Worm (Caenorhabditis elegans): Measurements from ENCODE around the gene pqn-8.

The pqn-8 gene

ce11 chrIII:9988352-9988751 lies 9.4 kb downstream of the pqn-8 start, which contains the start of gene C05B5.1:
C05B5.1 (minus strand) TSS chrIII:9988452.
- TF ChIP-seq ceh-36 (tag; optimal IDR thresholded peaks at IDR 0.05), result no peak
- no peak for TF ChIP-seq ceh-13 (GFP tag; optimal IDR thresholded peaks at IDR 0.05)
- TF ChIP-seq aly-1 (tag; optimal IDR thresholded peaks at IDR 0.05), result no peak
- TF ChIP-seq scrt-1 (GFP tag; IDR thresholded peaks at IDR 0.05), result no peak
- no peak for TF ChIP-seq hmg-4 (GFP tag; optimal IDR thresholded peaks at IDR 0.05)
- TF ChIP-seq F13C5.2 (tag; optimal IDR thresholded peaks at IDR 0.05), result no peak

- TF ChIP-seq tbx-11 (GFP tag; IDR thresholded peaks at IDR 0.05) (no peak), hmbx-1 (tag; optimal IDR thresholded peaks at IDR 0.05) (no peak), aly-1 (tag; optimal IDR thresholded peaks at IDR 0.05) (no peak), tra-4 (tag; optimal IDR thresholded peaks at IDR 0.05) (no peak), hnd-1 (tag; optimal IDR thresholded peaks at IDR 0.05) (no peak), B0310.2 (tag; optimal IDR thresholded peaks at IDR 0.05) (no peak), ceh-13 (GFP tag; optimal IDR thresholded peaks at IDR 0.05) (no peak), tbx-37 (GFP tag; conservative IDR thresholded peaks at IDR 0.05) (no peak), scrt-1 (GFP tag; IDR thresholded peaks at IDR 0.05) (no peak), ama-1 (optimal IDR thresholded peaks at IDR 0.05) (no peak), sea-1 (GFP tag; conservative IDR thresholded peaks at IDR 0.05) (no peak), pes-1 (GFP tag; IDR thresholded peaks at IDR 0.05) (no peak), ceh-36 (tag; optimal IDR thresholded peaks at IDR 0.05) (no peak)
Measured at ce11 chrIII:9986827-9987429, 10.9 kb downstream of the pqn-8 start, which contains the start of gene C05B5.12. C05B5.12 (plus strand) TSS chrIII:9987379.

ce11 chrIII:9985542-9985941 lies 12.2 kb downstream of the pqn-8 start:
- no peak for TF ChIP-seq pes-1 (GFP tag; IDR thresholded peaks at IDR 0.05)
- no peak for TF ChIP-seq ceh-13 (GFP tag; optimal IDR thresholded peaks at IDR 0.05)
- TF ChIP-seq B0310.2 (tag; optimal IDR thresholded peaks at IDR 0.05), result no peak
- TF ChIP-seq flt-1 (GFP tag; IDR thresholded peaks at IDR 0.05), result no peak
- TF ChIP-seq sea-1 (GFP tag; conservative IDR thresholded peaks at IDR 0.05), result no peak
- no peak for TF ChIP-seq ama-1 (optimal IDR thresholded peaks at IDR 0.05)
- TF ChIP-seq aly-1 (tag; optimal IDR thresholded peaks at IDR 0.05), result no peak
- no peak for TF ChIP-seq scrt-1 (GFP tag; IDR thresholded peaks at IDR 0.05)

ce11 chrIII:9984604-9985003 lies 13.2 kb downstream of the pqn-8 start:
- TF ChIP-seq pes-1 (GFP tag; IDR thresholded peaks at IDR 0.05), result no peak
- no peak for TF ChIP-seq ets-7 (tag; optimal IDR thresholded peaks at IDR 0.05)
- no peak for TF ChIP-seq sea-1 (GFP tag; conservative IDR thresholded peaks at IDR 0.05)
- TF ChIP-seq ceh-36 (tag; optimal IDR thresholded peaks at IDR 0.05), result no peak
- TF ChIP-seq hmg-4 (GFP tag; optimal IDR thresholded peaks at IDR 0.05), result no peak
- no peak for TF ChIP-seq tbx-11 (GFP tag; IDR thresholded peaks at IDR 0.05)
- TF ChIP-seq hmbx-1 (tag; optimal IDR thresholded peaks at IDR 0.05), result no peak
- no peak for TF ChIP-seq flt-1 (GFP tag; IDR thresholded peaks at IDR 0.05)

DNA sequence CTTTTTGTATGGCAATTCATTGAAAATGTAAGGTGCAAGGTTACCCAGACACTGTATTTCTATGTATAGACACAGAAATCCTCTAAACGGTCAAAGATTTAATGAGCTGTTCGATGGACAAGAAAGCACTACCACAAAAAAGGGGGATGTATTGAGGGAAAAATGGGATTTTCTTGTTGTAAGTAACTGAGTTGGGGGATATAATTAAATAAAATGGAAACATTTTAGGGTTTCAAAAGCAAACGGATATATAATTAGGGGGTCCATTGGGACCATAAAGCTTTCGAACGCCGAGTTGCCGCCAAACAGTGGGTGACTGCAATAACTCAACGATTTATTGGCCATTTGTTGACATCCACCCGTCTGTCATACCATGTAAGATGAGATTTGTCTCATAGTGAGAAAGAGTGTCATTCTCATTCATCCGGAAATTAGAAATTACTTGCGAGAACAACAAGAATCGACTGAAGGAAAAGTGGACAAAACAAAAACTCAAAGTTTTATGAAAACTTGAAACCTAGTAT lies 15.6 kb downstream of the pqn-8 start:
- TF ChIP-seq B0310.2 (tag; optimal IDR thresholded peaks at IDR 0.05) (no peak), hnd-1 (tag; optimal IDR thresholded peaks at IDR 0.05) (no peak), scrt-1 (GFP tag; IDR thresholded peaks at IDR 0.05) (no peak), hmbx-1 (tag; optimal IDR thresholded peaks at IDR 0.05) (no peak), aly-1 (tag; optimal IDR thresholded peaks at IDR 0.05) (no peak), sea-1 (GFP tag; conservative IDR thresholded peaks at IDR 0.05) (no peak)

DNA sequence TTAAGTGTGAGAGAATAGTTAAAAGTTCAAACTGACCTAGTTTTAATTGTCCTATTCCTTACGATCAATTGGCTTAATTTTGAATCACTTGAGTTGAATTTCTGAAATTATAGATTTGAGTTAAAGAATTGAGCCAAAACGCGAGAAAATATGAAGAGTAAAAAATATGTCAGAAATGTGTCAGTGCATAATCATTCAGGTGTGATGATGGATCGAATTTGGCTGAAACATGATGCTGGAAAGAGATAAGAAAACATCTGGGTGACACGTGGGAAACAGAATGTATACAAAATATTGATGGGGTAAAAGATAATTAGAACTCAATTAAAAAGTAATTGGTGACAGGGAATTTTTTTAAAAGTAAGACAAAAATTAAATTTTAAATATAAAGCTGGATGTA lies 24.0 kb downstream of the pqn-8 start, which contains the start of gene R10E12.2:
Gene R10E12.2, minus strand, starts transcription at position 101 of the 400 bp plus-strand sequence.
- TF ChIP-seq hnd-1 (tag; optimal IDR thresholded peaks at IDR 0.05) (no peak), ets-7 (tag; optimal IDR thresholded peaks at IDR 0.05) (no peak), tra-4 (tag; optimal IDR thresholded peaks at IDR 0.05) (no peak), F13C5.2 (tag; optimal IDR thresholded peaks at IDR 0.05) (no peak), sea-1 (GFP tag; conservative IDR thresholded peaks at IDR 0.05) (no peak), hmg-4 (GFP tag; optimal IDR thresholded peaks at IDR 0.05) (no peak), tbx-11 (GFP tag; IDR thresholded peaks at IDR 0.05) (no peak), tbx-37 (GFP tag; conservative IDR thresholded peaks at IDR 0.05) (no peak), aly-1 (tag; optimal IDR thresholded peaks at IDR 0.05) (no peak), ama-1 (optimal IDR thresholded peaks at IDR 0.05) (no peak), pes-1 (GFP tag; IDR thresholded peaks at IDR 0.05) (no peak), B0310.2 (tag; optimal IDR thresholded peaks at IDR 0.05) (no peak), flt-1 (GFP tag; IDR thresholded peaks at IDR 0.05) (no peak)

- TF ChIP-seq tbx-37 (GFP tag; conservative IDR thresholded peaks at IDR 0.05), result no peak
- no peak for TF ChIP-seq B0310.2 (tag; optimal IDR thresholded peaks at IDR 0.05)
- no peak for TF ChIP-seq F13C5.2 (tag; optimal IDR thresholded peaks at IDR 0.05)
- no peak for TF ChIP-seq sea-1 (GFP tag; conservative IDR thresholded peaks at IDR 0.05)
- no peak for TF ChIP-seq hmbx-1 (tag; optimal IDR thresholded peaks at IDR 0.05)
- TF ChIP-seq hmg-4 (GFP tag; optimal IDR thresholded peaks at IDR 0.05), result no peak
Measured at ce11 chrIII:9972192-9972811, 25.5 kb downstream of the pqn-8 start.

DNA sequence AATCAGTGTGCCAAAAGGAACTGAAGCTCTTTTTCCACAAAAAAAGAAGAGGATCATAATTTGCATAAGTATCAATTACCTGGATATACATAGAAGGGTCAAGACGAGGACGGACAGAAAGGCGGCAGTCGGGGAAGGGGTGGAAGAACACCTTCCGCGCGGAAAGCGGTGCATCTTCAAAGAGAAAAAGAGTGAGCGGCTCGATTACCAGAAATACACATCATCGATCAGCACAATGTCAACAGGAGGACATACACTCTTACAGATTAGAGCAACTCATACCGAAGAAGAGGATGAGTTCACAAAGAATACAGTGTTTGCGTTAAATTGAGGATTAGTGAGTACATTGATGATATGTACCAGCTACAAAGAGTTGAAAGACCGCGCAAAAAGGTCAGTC lies 28.4 kb downstream of the pqn-8 start:
- TF ChIP-seq flt-1 (GFP tag; IDR thresholded peaks at IDR 0.05) (no peak), aly-1 (tag; optimal IDR thresholded peaks at IDR 0.05) (no peak), hmg-4 (GFP tag; optimal IDR thresholded peaks at IDR 0.05) (peak; percentile 43)
